Worm (Caenorhabditis elegans): ENCODE measurements around the gene wrt-10.

DNA sequence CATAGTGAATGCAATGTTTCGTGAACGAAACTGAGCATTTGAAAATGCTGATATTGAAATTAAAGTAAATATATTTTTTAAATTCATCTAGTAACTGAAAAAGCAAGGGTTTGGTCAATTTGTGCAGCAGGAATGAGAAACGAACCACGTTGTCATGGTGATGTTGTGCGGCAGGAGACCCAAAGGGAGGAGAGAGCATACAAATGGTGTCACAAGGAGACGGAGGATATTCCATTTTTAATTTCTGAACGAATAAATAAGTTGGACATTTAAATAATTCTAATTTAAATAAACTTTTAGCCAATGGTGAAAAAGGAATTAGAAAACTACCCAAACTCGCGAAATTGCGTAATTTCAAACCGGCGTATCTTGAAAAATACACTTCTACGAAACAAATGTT, 49.2 kb upstream of the wrt-10 start, which contains the start of gene mks-3:
- TF ChIP-seq set-16 (GFP tag; IDR thresholded peaks at IDR 0.05) (no peak), nhr-77 (tag; optimal IDR thresholded peaks at IDR 0.05) (no peak), daf-12 (tag; optimal IDR thresholded peaks at IDR 0.05) (no peak), unc-62 (GFP tag; optimal IDR thresholded peaks at IDR 0.05 in 1 of 2) (no peak), unc-62 (tag; optimal IDR thresholded peaks at IDR 0.05) (no peak), nhr-48 (tag; optimal IDR thresholded peaks at IDR 0.05) (no peak), unc-130 (GFP tag; optimal IDR thresholded peaks at IDR 0.05) (no peak), snpc-4 (tag; optimal IDR thresholded peaks at IDR 0.05) (no peak), dve-1 (tag; optimal IDR thresholded peaks at IDR 0.05; ENCODE audit: insufficient read depth) (no peak)
